Fruit fly (Drosophila melanogaster) whole organism: ENCODE results near the gene CG18231.

Experiments used
- CG8478 ChIP-seq: fragments of >200 bp; optimal IDR thresholded peaks from 2 replicates; lab custom pipeline; 2018; ENCODE audit warnings: inconsistent platforms
- usp ChIP-seq: fragments of >200 bp; optimal IDR thresholded peaks from 2 replicates; lab custom pipeline; 2017; ENCODE audit warnings: missing biosample characterization, missing genetic modification characterization, mixed read lengths

DNA sequence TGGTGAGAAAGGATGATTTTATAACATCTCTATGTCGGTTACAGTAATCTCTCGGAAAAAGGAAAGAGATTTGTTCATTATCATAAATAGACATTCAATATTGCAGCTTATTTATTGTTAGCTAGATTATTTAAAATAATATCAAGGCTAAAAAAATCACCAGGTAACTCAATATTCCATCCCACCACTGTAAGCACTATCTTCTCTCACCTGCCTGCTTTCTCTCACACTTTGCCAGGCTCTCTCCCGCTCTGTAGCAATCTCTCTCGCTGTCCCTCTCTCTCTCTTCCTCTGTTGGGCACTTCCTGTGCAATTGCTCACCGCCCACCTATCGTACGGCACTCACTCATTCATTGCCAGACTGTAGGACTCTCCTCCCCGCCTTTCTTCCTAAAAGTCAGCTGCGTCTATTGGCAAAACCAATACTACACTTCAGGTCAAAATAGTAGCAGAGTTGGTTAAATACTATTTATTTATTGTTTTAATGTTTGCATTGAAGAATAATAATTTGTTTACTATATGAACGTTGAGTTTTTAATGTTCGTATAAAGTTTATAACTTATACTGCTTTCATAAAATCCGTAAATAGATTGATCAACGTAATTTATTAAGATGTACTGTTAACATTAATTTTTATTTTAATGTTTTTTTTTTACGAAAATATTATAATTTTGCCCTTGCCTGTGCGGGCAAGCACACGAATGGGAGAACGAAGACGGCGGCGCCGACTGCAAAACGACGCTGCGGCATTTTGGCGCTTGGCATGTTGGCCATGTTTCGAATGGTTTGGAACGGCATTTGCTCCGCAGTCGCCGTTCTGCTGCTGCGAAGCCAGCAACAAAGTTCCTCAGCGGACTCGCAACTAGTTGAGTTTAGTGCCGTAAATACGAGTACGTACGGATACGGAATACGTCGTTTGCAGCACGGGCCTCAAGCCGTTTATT lies 33.6 kb downstream of the CG18231 start:
- TF ChIP-seq usp (GFP tag; lab: Kevin White, UChicago) (no peak), CG8478 (lab: Kevin White, UChicago) (no peak)
